Worm (Caenorhabditis elegans): Measurements from ENCODE around the gene swsn-6.

- TF ChIP-seq dsc-1 (tag; optimal IDR thresholded peaks at IDR 0.05) (no peak), nhr-237 (tag; optimal IDR thresholded peaks at IDR 0.05) (no peak), mep-1 (tag; optimal IDR thresholded peaks at IDR 0.05) (no peak), dpl-1 (GFP tag; optimal IDR thresholded peaks at IDR 0.05) (no peak), nhr-77 (tag; optimal IDR thresholded peaks at IDR 0.05) (no peak), zag-1 (tag; optimal IDR thresholded peaks at IDR 0.05) (no peak), pag-3 (tag; optimal IDR thresholded peaks at IDR 0.05; ENCODE audit: borderline replicate concordance, insufficient read depth) (no peak), fkh-8 (tag; optimal IDR thresholded peaks at IDR 0.05) (no peak)
These were observed 34.3 kb upstream of the swsn-6 start, which contains the start of gene F41H10.5 for ce11 chrIV:5360533-5360932.
